Worm (Caenorhabditis elegans): ENCODE data around the gene ehn-3.
"Not testable (repeated sequence)": the region's sequence is repeated elsewhere in the genome, so short reads cannot be mapped to it uniquely, and the experiment has no call there.

- not testable (repeated sequence) for TF ChIP-seq hlh-13 (GFP tag; optimal IDR thresholded peaks at IDR 0.05); ama-1 (optimal IDR thresholded peaks at IDR 0.05); ceh-18 (tag; optimal IDR thresholded peaks at IDR 0.05); ceh-2 (tag; optimal IDR thresholded peaks at IDR 0.05); pha-4 (tag; optimal IDR thresholded peaks at IDR 0.05); pag-3 (tag; optimal IDR thresholded peaks at IDR 0.05; ENCODE audit: borderline replicate concordance)
These were observed 37.0 kb upstream of the ehn-3 start, which contains the start of gene Y4C6A.3 for ce11 chrIV:5455999-5456398.
